Fruit fly (Drosophila melanogaster) S2 (cell line): ENCODE results near the gene Root.

Source experiments
- CG8478 ChIP-seq: fragments of >200 bp; optimal IDR thresholded peaks from 2 replicates; lab custom pipeline; 2018
- CTCF ChIP-seq, 2 experiments: fragments of >200 bp; optimal IDR thresholded peaks; 2 replicates each; lab custom pipeline; 2018

DNA sequence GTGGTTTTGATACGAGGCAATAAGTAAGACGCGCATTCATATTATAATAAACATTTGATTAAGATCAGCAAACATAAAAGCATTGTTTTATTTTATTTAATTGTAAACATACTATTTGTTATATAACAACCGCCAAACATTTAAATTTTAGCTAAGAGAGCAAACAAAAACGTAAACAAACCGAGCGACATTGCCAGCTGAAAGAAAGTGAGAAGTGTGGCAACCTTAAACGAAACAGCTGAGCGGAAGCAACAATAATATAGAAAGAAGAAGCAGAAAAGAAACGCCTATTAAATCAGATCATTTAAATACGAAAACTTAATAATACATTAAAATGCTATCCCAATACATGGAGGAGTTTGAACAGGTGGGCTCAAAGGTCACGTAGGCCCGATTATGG, 21.5 kb downstream of the Root start, which contains the start of gene Sec10:
- TF ChIP-seq CG8478 (no peak), CTCF (optimal IDR thresholded peaks at IDR 0.05; lab: Kevin White, UChicago) (no peak)
